Worm (Caenorhabditis elegans): ENCODE measurements around the gene fahd-1.

DNA sequence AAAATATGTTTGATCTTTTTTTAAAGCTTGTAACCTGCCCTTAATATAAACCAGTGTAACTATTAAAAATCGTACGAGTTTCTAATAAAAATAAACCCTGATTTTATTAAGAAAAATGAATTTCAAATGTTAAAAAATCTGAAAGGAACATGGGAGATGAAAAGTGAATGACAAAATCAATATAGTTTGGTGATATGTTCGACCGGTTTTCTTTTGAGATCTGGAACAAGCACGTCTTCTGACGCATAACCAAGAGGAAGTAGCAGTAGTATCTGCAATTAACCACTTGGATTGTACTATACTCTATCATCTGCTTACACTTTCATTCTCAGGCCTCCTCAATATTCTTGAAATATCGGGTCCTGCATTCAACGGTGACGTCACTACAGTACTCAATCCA is 15.0 kb upstream of the fahd-1 start:
- TF ChIP-seq unc-62 (GFP tag; optimal IDR thresholded peaks at IDR 0.05) (no peak), aly-2 (tag; optimal IDR thresholded peaks at IDR 0.05) (no peak), ztf-4 (tag; optimal IDR thresholded peaks at IDR 0.05) (no peak), ama-1 (optimal IDR thresholded peaks at IDR 0.05) (no peak), zag-1 (tag; optimal IDR thresholded peaks at IDR 0.05) (no peak), ceh-82 (tag; optimal IDR thresholded peaks at IDR 0.05) (no peak), lin-39 (tag; optimal IDR thresholded peaks at IDR 0.05) (no peak), egl-27 (tag; optimal IDR thresholded peaks at IDR 0.05) (no peak), ztf-11 (tag; optimal IDR thresholded peaks at IDR 0.05) (no peak), fkh-10 (GFP tag; optimal IDR thresholded peaks at IDR 0.05) (no peak), pha-4 (tag; optimal IDR thresholded peaks at IDR 0.05) (no peak), ZK546.5 (tag; optimal IDR thresholded peaks at IDR 0.05) (no peak), nhr-237 (tag; optimal IDR thresholded peaks at IDR 0.05) (no peak)
